Worm (Caenorhabditis elegans) whole organism, L3 larva: ENCODE measurements around the gene Y40H7A.4.

Experiments used
- mml-1 ChIP-seq: fragments of 150-350 bp; sonication (generic microtip); optimal IDR thresholded peaks from 3 replicates; lab custom pipeline; 2014; ENCODE audit warnings: missing biosample characterization, missing genetic modification characterization
- nhr-76 ChIP-seq: fragments of 150-350 bp; sonication (generic microtip); optimal IDR thresholded peaks from 5 replicates; lab custom pipeline; 2014; ENCODE audit warnings: missing biosample characterization, missing genetic modification characterization

- no peak for TF ChIP-seq nhr-76 (tag; lab: Kevin White, UChicago)
- TF ChIP-seq mml-1 (tag; lab: Kevin White, UChicago) = no peak
Measured at ce11 chrIV:15175487-15176128, at the start of gene Y40H7A.4.
